Worm (Caenorhabditis elegans): ENCODE results near the gene snf-10.

DNA sequence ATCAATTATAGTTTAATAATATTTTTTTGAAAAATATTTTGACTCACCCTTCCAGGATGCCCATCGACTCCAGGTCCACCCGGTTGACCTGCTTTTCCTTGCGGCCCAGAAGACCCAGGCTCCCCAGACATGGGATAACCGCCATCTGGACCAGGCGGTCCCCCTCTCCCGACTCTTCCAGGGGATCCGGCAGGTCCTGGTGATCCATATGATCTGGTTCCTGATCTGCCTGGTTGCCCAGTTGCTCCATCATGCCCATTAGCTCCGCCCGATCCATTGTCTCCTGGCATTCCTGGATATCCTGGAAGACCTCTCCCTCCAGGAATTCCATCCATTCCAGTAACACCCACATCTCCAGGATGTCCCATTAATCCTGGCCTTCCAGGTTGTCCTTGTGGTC is 46.9 kb downstream of the snf-10 start:
- TF ChIP-seq hmbx-1 (tag; optimal IDR thresholded peaks at IDR 0.05), result no peak
- TF ChIP-seq ceh-13 (GFP tag; optimal IDR thresholded peaks at IDR 0.05), result no peak
- no peak for TF ChIP-seq ama-1 (optimal IDR thresholded peaks at IDR 0.05)
- no peak for TF ChIP-seq tbx-11 (GFP tag; IDR thresholded peaks at IDR 0.05)
- TF ChIP-seq B0310.2 (tag; optimal IDR thresholded peaks at IDR 0.05), result no peak
- no peak for TF ChIP-seq hmg-4 (GFP tag; optimal IDR thresholded peaks at IDR 0.05)
- no peak for TF ChIP-seq flt-1 (GFP tag; IDR thresholded peaks at IDR 0.05)
- TF ChIP-seq tra-4 (tag; optimal IDR thresholded peaks at IDR 0.05), result no peak

Data from whole organism, early embryonic.